Worm (Caenorhabditis elegans): ENCODE data around the gene B0244.17.
A peak's percentile ranks its signal among the peaks of the same experiment; 100 is the strongest.

B0244.17 gene

ce11 chrIII:5729367-5729766 lies 3.7 kb upstream of the B0244.17 start:
- TF ChIP-seq efl-1 (optimal IDR thresholded peaks at IDR 0.05) (no peak), efl-1 (GFP tag; optimal IDR thresholded peaks at IDR 0.05 in 1 of 2) (no peak), snu-23 (GFP tag; optimal IDR thresholded peaks at IDR 0.05) (no peak), nhr-77 (tag; optimal IDR thresholded peaks at IDR 0.05) (no peak), unc-30 (tag; optimal IDR thresholded peaks at IDR 0.05) (no peak), C04F5.9 (tag; optimal IDR thresholded peaks at IDR 0.05) (no peak), elt-2 (tag; optimal IDR thresholded peaks at IDR 0.05) (no peak), nhr-71 (tag; optimal IDR thresholded peaks at IDR 0.05) (no peak), nhr-19 (GFP tag; conservative IDR thresholded peaks at IDR 0.05) (no peak), elt-3 (tag; optimal IDR thresholded peaks at IDR 0.05) (no peak), fos-1 (tag; optimal IDR thresholded peaks at IDR 0.05) (no peak), dpl-1 (GFP tag; optimal IDR thresholded peaks at IDR 0.05) (no peak), zag-1 (tag; optimal IDR thresholded peaks at IDR 0.05) (no peak), irx-1 (tag; optimal IDR thresholded peaks at IDR 0.05) (no peak), ceh-88 (GFP tag; IDR thresholded peaks at IDR 0.05) (no peak), nhr-85 (tag) (no peak)

- TF ChIP-seq nhr-11 (tag; optimal IDR thresholded peaks at IDR 0.05), result no peak
- TF ChIP-seq nhr-77 (tag; optimal IDR thresholded peaks at IDR 0.05), result no peak
- TF ChIP-seq aha-1 (tag; optimal IDR thresholded peaks at IDR 0.05), result no peak
- no peak for TF ChIP-seq nhr-20 (tag; optimal IDR thresholded peaks at IDR 0.05)
- no peak for TF ChIP-seq C34B4.2 (tag; optimal IDR thresholded peaks at IDR 0.05)
- TF ChIP-seq lin-14 (GFP tag; optimal IDR thresholded peaks at IDR 0.05), result no peak
- no peak for TF ChIP-seq efl-3 (GFP tag; optimal IDR thresholded peaks at IDR 0.05)
- no peak for TF ChIP-seq hlh-4 (tag; optimal IDR thresholded peaks at IDR 0.05)
- TF ChIP-seq fkh-8 (tag; optimal IDR thresholded peaks at IDR 0.05), result no peak
- TF ChIP-seq ceh-82 (tag; optimal IDR thresholded peaks at IDR 0.05), result no peak
- TF ChIP-seq ceh-63 (GFP tag; optimal IDR thresholded peaks at IDR 0.05), result no peak
- no peak for TF ChIP-seq grh-1 (GFP tag; IDR thresholded peaks at IDR 0.05)
- no peak for TF ChIP-seq F16B12.6 (tag; optimal IDR thresholded peaks at IDR 0.05)
- no peak for TF ChIP-seq lin-35 (GFP tag; optimal IDR thresholded peaks at IDR 0.05)
- no peak for TF ChIP-seq nhr-76 (tag; optimal IDR thresholded peaks at IDR 0.05)
- TF ChIP-seq snu-23 (GFP tag; optimal IDR thresholded peaks at IDR 0.05), result no peak
- TF ChIP-seq fkh-4 (tag; optimal IDR thresholded peaks at IDR 0.05; ENCODE audit: borderline replicate concordance), result no peak
Observed at ce11 chrIII:5730041-5730440, 3.0 kb upstream of the B0244.17 start.

DNA sequence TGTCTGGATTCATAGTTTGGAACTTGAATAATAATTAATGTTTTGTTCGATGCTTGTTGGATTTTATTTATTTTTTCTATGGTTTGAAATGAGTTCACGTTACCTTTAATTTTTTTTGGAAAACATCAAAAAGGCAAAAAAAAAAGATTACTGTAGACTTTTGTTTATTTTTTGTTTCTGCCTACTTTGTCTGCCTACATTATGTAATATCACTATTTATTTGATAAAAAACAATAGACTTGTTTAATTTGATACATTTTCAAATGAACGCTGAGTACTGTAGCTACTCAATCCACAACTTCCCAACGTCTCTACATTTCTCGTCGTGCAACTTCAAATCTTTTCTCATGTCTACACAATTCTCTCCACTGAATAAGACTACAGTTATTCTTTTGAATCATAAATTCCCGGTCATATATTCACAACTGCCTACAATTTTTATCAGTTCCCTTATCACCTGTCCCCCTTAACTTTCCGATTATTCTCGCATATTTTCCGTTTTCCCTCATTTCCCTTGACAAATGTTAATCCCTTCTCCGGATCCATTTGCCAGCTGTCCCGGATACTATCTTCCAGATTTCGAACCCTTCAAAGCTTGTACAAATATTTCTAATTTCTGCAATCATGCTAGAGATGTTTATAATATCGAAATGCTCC lies 1.9 kb upstream of the B0244.17 start, which contains the start of the genes B0244.9 and B0244.7:
B0244.9 (minus strand) TSS at position 51 of the 657 bp plus-strand sequence.
B0244.7 (plus strand) TSS at position 522 of the 657 bp plus-strand sequence.
- no peak for TF ChIP-seq zip-4 (GFP tag; optimal IDR thresholded peaks at IDR 0.05)
- peak; percentile 43 for TF ChIP-seq elt-2 (tag; optimal IDR thresholded peaks at IDR 0.05)
- no peak for TF ChIP-seq efl-1 (optimal IDR thresholded peaks at IDR 0.05)
- TF ChIP-seq efl-1 (GFP tag; optimal IDR thresholded peaks at IDR 0.05 in 1 of 2), result peak in 1 of 2 experiments; percentile 20

- TF ChIP-seq mdl-1 (tag; optimal IDR thresholded peaks at IDR 0.05), result no peak
- no peak for TF ChIP-seq nhr-77 (tag; optimal IDR thresholded peaks at IDR 0.05)
- no peak for TF ChIP-seq lsy-2 (tag; optimal IDR thresholded peaks at IDR 0.05)
- no peak for TF ChIP-seq fkh-8 (tag; optimal IDR thresholded peaks at IDR 0.05)
- TF ChIP-seq tbx-2 (tag; optimal IDR thresholded peaks at IDR 0.05), result no peak
- TF ChIP-seq rnt-1 (tag; optimal IDR thresholded peaks at IDR 0.05), result no peak
- TF ChIP-seq pag-3 (tag; optimal IDR thresholded peaks at IDR 0.05; ENCODE audit: borderline replicate concordance, insufficient read depth), result no peak
- no peak for TF ChIP-seq hpl-2 (GFP tag; optimal IDR thresholded peaks at IDR 0.05)
- no peak for TF ChIP-seq lin-15B (tag; optimal IDR thresholded peaks at IDR 0.05)
- no peak for TF ChIP-seq fkh-10 (GFP tag; optimal IDR thresholded peaks at IDR 0.05)
- no peak for TF ChIP-seq sptf-1 (tag; optimal IDR thresholded peaks at IDR 0.05)
- TF ChIP-seq lin-39 (tag; optimal IDR thresholded peaks at IDR 0.05), result no peak
- TF ChIP-seq efl-3 (GFP tag; optimal IDR thresholded peaks at IDR 0.05), result no peak
- no peak for TF ChIP-seq egl-13 (tag; optimal IDR thresholded peaks at IDR 0.05)
Observed at ce11 chrIII:5734328-5734727, 1.3 kb downstream of the B0244.17 start.
